Worm (Caenorhabditis elegans) whole organism, late embryonic: ENCODE data around the gene srj-45.

Experiments
- ahr-1 ChIP-seq: sonication (generic microtip); optimal IDR thresholded peaks from 2 replicates; lab custom pipeline; 2016; ENCODE audit warnings: missing genetic modification characterization, missing compliant biosample characterization
- ama-1 ChIP-seq: fragments of 150-350 bp; optimal IDR thresholded peaks from 2 replicates; lab custom pipeline; 2014
- ceh-18 ChIP-seq: sonication (generic microtip); optimal IDR thresholded peaks from 2 replicates; lab custom pipeline; 2016; ENCODE audit warnings: missing genetic modification characterization, missing compliant biosample characterization
- ceh-19 ChIP-seq: fragments of 200-800 bp; sonication (Bioruptor generic); optimal IDR thresholded peaks from 2 replicates; lab custom pipeline; 2018; ENCODE audit warnings: mild to moderate bottlenecking, missing genetic modification characterization, missing compliant biosample characterization
- ceh-48 ChIP-seq: sonication (generic microtip); optimal IDR thresholded peaks from 2 replicates; lab custom pipeline; 2016; ENCODE audit warnings: missing genetic modification characterization, inconsistent platforms, missing compliant biosample characterization
- ceh-6 ChIP-seq: fragments of 200-800 bp; sonication (Bioruptor generic); optimal IDR thresholded peaks from 2 replicates; lab custom pipeline; 2018; ENCODE audit warnings: mild to moderate bottlenecking, missing genetic modification characterization, missing compliant biosample characterization
- fkh-6 ChIP-seq: sonication (generic microtip); optimal IDR thresholded peaks from 2 replicates; lab custom pipeline; 2016; ENCODE audit warnings: missing genetic modification characterization, missing compliant biosample characterization
- hlh-13 ChIP-seq: fragments of 200-800 bp; sonication (Bioruptor generic); optimal IDR thresholded peaks from 2 replicates; lab custom pipeline; 2018; ENCODE audit warnings: mild to moderate bottlenecking, missing genetic modification characterization, missing compliant biosample characterization
- hlh-15 ChIP-seq: sonication (generic microtip); optimal IDR thresholded peaks from 2 replicates; lab custom pipeline; 2016; ENCODE audit warnings: missing genetic modification characterization, missing compliant biosample characterization
- hlh-6 ChIP-seq: sonication (generic microtip); optimal IDR thresholded peaks from 2 replicates; lab custom pipeline; 2016; ENCODE audit warnings: missing genotype, missing genetic modification characterization, missing compliant biosample characterization
- lim-6 ChIP-seq: sonication (generic microtip); optimal IDR thresholded peaks from 2 replicates; lab custom pipeline; 2016; ENCODE audit warnings: missing genetic modification characterization, missing compliant biosample characterization
- mec-3 ChIP-seq: sonication (generic microtip); optimal IDR thresholded peaks from 2 replicates; lab custom pipeline; 2016; ENCODE audit warnings: borderline replicate concordance, missing genetic modification characterization, missing compliant biosample characterization
- nfya-1 ChIP-seq: sonication (generic microtip); optimal IDR thresholded peaks from 2 replicates; lab custom pipeline; 2017; ENCODE audit warnings: missing genetic modification characterization, mild to moderate bottlenecking, missing compliant biosample characterization, antibody characterized with exemption, moderate library complexity
- npax-4 ChIP-seq: sonication (generic microtip); optimal IDR thresholded peaks from 2 replicates; lab custom pipeline; 2016; ENCODE audit warnings: missing genetic modification characterization, missing compliant biosample characterization
- rnt-1 ChIP-seq: sonication (generic microtip); optimal IDR thresholded peaks from 2 replicates; lab custom pipeline; 2016; ENCODE audit warnings: missing genetic modification characterization, missing compliant biosample characterization
- sox-2 ChIP-seq: fragments of 200-800 bp; sonication (Bioruptor generic); IDR thresholded peaks from 2 replicates; pipeline ENCODE4 v1.3.6; 2022; ENCODE audit warnings: missing genetic modification reagents, missing genetic modification characterization, missing compliant biosample characterization
- ttx-3 ChIP-seq: sonication (generic microtip); optimal IDR thresholded peaks from 2 replicates; lab custom pipeline; 2016; ENCODE audit warnings: missing genetic modification reagents, missing genetic modification characterization, missing compliant biosample characterization
- unc-42 ChIP-seq: sonication (generic microtip); optimal IDR thresholded peaks from 2 replicates; lab custom pipeline; 2016; ENCODE audit warnings: missing genotype, missing genetic modification characterization, missing compliant biosample characterization
- unc-55 ChIP-seq: sonication (generic microtip); optimal IDR thresholded peaks from 2 replicates; lab custom pipeline; 2017; ENCODE audit warnings: missing biosample characterization, missing genetic modification reagents, missing genetic modification characterization
- unc-86 ChIP-seq: sonication (generic microtip); optimal IDR thresholded peaks from 2 replicates; lab custom pipeline; 2016; ENCODE audit warnings: missing genetic modification characterization, missing compliant biosample characterization
- zip-5 ChIP-seq: sonication (generic microtip); optimal IDR thresholded peaks from 2 replicates; lab custom pipeline; 2016; ENCODE audit warnings: missing genetic modification characterization, missing compliant biosample characterization

The srj-45 gene

ce11 chrV:2801955-2802354 lies 34.4 kb downstream of the srj-45 start:
- no peak for TF ChIP-seq unc-55 (GFP tag; lab: Kevin White, UChicago)
- no peak for TF ChIP-seq ceh-19 (GFP tag; lab: Kevin White, UChicago)
- no peak for TF ChIP-seq rnt-1 (tag; lab: Kevin White, UChicago)
- no peak for TF ChIP-seq ama-1 (lab: Kevin White, UChicago)
- TF ChIP-seq ceh-6 (GFP tag; lab: Kevin White, UChicago): no peak

DNA sequence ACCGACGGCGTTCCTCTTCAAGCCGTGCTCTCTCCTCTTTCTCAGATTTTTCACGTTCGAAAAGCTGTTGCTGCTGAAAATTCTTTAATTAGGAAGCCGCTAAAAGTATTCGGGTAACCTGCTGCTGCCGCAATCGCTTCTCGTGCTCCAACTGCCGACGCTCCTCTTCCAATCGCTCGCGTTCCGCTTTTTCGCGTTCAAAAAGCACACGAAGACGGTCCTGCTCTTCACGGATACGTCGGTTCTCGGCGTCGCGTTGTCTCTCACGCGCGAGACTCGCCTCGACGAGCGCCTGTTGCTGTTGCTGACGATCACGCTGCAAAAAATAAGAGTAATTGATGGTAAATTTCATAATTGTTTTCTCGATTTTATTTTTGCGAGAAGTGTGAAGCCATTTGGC lies 35.7 kb downstream of the srj-45 start:
- TF ChIP-seq hlh-6 (tag; lab: Kevin White, UChicago): peak; percentile 7
- TF ChIP-seq nfya-1 (tag; lab: Kevin White, UChicago): no peak

- no peak for TF ChIP-seq mec-3 (tag; lab: Kevin White, UChicago)
- no peak for TF ChIP-seq zip-5
- no peak for TF ChIP-seq unc-42 (tag; lab: Kevin White, UChicago)
- no peak for TF ChIP-seq sox-2 (GFP tag; lab: Robert Waterston, UW)
Measured at ce11 chrV:2799172-2799869, 37.1 kb downstream of the srj-45 start.

ce11 chrV:2795998-2796397 lies 40.4 kb downstream of the srj-45 start, which contains the start of gene F54E2.2:
Gene F54E2.2 (plus strand): TSS chrV:2796298.
- TF ChIP-seq ceh-18: no peak
- no peak for TF ChIP-seq fkh-6
- TF ChIP-seq hlh-13 (GFP tag; lab: Kevin White, UChicago): no peak
- no peak for TF ChIP-seq ceh-48 (tag; lab: Kevin White, UChicago)
- TF ChIP-seq zip-5: no peak
- no peak for TF ChIP-seq ttx-3 (tag; lab: Kevin White, UChicago)
- no peak for TF ChIP-seq hlh-6 (tag; lab: Kevin White, UChicago)
- no peak for TF ChIP-seq ahr-1 (tag; lab: Kevin White, UChicago)

ce11 chrV:2792958-2793357 lies 43.4 kb downstream of the srj-45 start:
- TF ChIP-seq npax-4 (tag; lab: Kevin White, UChicago) (no peak), zip-5 (no peak), unc-86 (tag; lab: Kevin White, UChicago) (no peak), lim-6 (tag; lab: Kevin White, UChicago) (no peak), hlh-15 (tag; lab: Kevin White, UChicago) (no peak), hlh-13 (GFP tag; lab: Kevin White, UChicago) (no peak), ceh-6 (GFP tag; lab: Kevin White, UChicago) (no peak)
